Worm (Caenorhabditis elegans) whole organism, late embryonic: Measurements from ENCODE around the gene F22E5.1.
"Not testable (repeated sequence)": the region's sequence is repeated elsewhere in the genome, so short reads cannot be mapped to it uniquely, and the experiment has no call there.

Source experiments
- K09A11.1 ChIP-seq: sonication (generic microtip); optimal IDR thresholded peaks from 2 replicates; lab custom pipeline; 2017; ENCODE audit warnings: antibody characterized with exemption, mild to moderate bottlenecking, missing genetic modification characterization, missing compliant biosample characterization; ENCODE audit not compliant: insufficient read depth
- ahr-1 ChIP-seq: sonication (generic microtip); optimal IDR thresholded peaks from 2 replicates; lab custom pipeline; 2016; ENCODE audit warnings: missing genetic modification characterization, missing compliant biosample characterization
- ama-1 ChIP-seq: fragments of 150-350 bp; optimal IDR thresholded peaks from 2 replicates; lab custom pipeline; 2014
- che-1 ChIP-seq: sonication (generic microtip); optimal IDR thresholded peaks from 2 replicates; lab custom pipeline; 2016; ENCODE audit warnings: mild to moderate bottlenecking, missing genetic modification characterization, missing compliant biosample characterization
- gmeb-2 ChIP-seq: sonication (generic microtip); optimal IDR thresholded peaks from 2 replicates; lab custom pipeline; 2016; ENCODE audit warnings: missing genetic modification characterization, inconsistent platforms, missing compliant biosample characterization
- hlh-30 ChIP-seq: sonication (generic microtip); optimal IDR thresholded peaks from 2 replicates; lab custom pipeline; 2017; ENCODE audit warnings: antibody characterized with exemption, missing genetic modification characterization, missing compliant biosample characterization; ENCODE audit not compliant: insufficient read depth
- hlh-8 ChIP-seq: sonication (generic microtip); optimal IDR thresholded peaks from 2 replicates; lab custom pipeline; 2016; ENCODE audit warnings: missing genotype, missing genetic modification characterization, missing compliant biosample characterization
- pat-9 ChIP-seq: fragments of 200-800 bp; sonication (Bioruptor generic); optimal IDR thresholded peaks from 2 replicates; lab custom pipeline; 2018; ENCODE audit warnings: mild to moderate bottlenecking, missing genetic modification characterization, moderate library complexity, missing compliant biosample characterization
- pax-1 ChIP-seq: fragments of 150-350 bp; optimal IDR thresholded peaks from 2 replicates; lab custom pipeline; 2014; ENCODE audit warnings: missing biosample characterization, missing genetic modification characterization
- pha-4 ChIP-seq: fragments of 150-350 bp; optimal IDR thresholded peaks from 2 replicates; lab custom pipeline; 2018; ENCODE audit warnings: missing biosample characterization, missing genetic modification reagents, missing genetic modification characterization
- rnt-1 ChIP-seq: sonication (generic microtip); optimal IDR thresholded peaks from 2 replicates; lab custom pipeline; 2016; ENCODE audit warnings: missing genetic modification characterization, missing compliant biosample characterization
- ztf-16 ChIP-seq: sonication (generic microtip); optimal IDR thresholded peaks from 2 replicates; lab custom pipeline; 2017; ENCODE audit warnings: missing genetic modification characterization, missing compliant biosample characterization

- TF ChIP-seq pha-4 (tag; lab: Kevin White, UChicago); ztf-16; ama-1; K09A11.1; rnt-1 (tag; lab: Kevin White, UChicago); che-1; ahr-1 (tag; lab: Kevin White, UChicago); pax-1 (tag; lab: Kevin White, UChicago); gmeb-2; hlh-30 (tag; lab: Kevin White, UChicago); pat-9 (tag; lab: Kevin White, UChicago); hlh-8 (tag; lab: Kevin White, UChicago): not testable (repeated sequence)
Measured at ce11 chrII:2665081-2665480, 8.5 kb upstream of the F22E5.1 start, which contains the start of gene F22E5.2.
